Fruit fly (Drosophila melanogaster) whole organism, wandering third instar larva: ENCODE measurements around the gene CG9458.

Experiments used
- Abd-B ChIP-seq: fragments of >200 bp; optimal IDR thresholded peaks from 2 replicates; lab custom pipeline; 2017; ENCODE audit warnings: missing biosample characterization, missing genetic modification characterization
- Dfd ChIP-seq: fragments of >200 bp; optimal IDR thresholded peaks from 2 replicates; lab custom pipeline; 2017; ENCODE audit warnings: missing biosample characterization, missing genetic modification characterization
- Hr83 ChIP-seq: fragments of 200-300 bp; sonication (Bioruptor generic); optimal IDR thresholded peaks from 2 replicates; lab custom pipeline; 2016; ENCODE audit warnings: missing biosample characterization, mild to moderate bottlenecking, missing genetic modification characterization, moderate library complexity; ENCODE audit not compliant: poor library complexity, severe bottlenecking
- OdsH ChIP-seq: fragments of 200-800 bp; sonication (Bioruptor generic); optimal IDR thresholded peaks from 2 replicates; lab custom pipeline; 2016; ENCODE audit warnings: missing biosample characterization, mild to moderate bottlenecking, missing genetic modification characterization
- Rel ChIP-seq, 2 experiments: fragments of 200-800 bp; sonication (Bioruptor generic) in 1 of 2; optimal IDR thresholded peaks; 2 replicates in 1 of 2; 3 replicates in 1 of 2; lab custom pipeline; 2016 to 2019; ENCODE audit warnings: mild to moderate bottlenecking in 2 of 2, missing biosample characterization in 2 of 2, missing genetic modification characterization in 2 of 2, moderate library complexity in 1 of 2
- fru ChIP-seq: fragments of 200-800 bp; sonication (Bioruptor generic); optimal IDR thresholded peaks from 3 replicates; lab custom pipeline; 2016; ENCODE audit warnings: missing biosample characterization, mild to moderate bottlenecking, missing genetic modification characterization
- psq ChIP-seq: fragments of 200-800 bp; sonication (Bioruptor generic); optimal IDR thresholded peaks from 3 replicates; lab custom pipeline; 2017; ENCODE audit warnings: missing biosample characterization, mild to moderate bottlenecking, missing genetic modification characterization, moderate library complexity
- sage ChIP-seq: fragments of 200-800 bp; sonication (Bioruptor generic); optimal IDR thresholded peaks from 2 replicates; lab custom pipeline; 2016; ENCODE audit warnings: missing biosample characterization, mild to moderate bottlenecking, missing genetic modification characterization
- usp ChIP-seq: fragments of >200 bp; optimal IDR thresholded peaks from 2 replicates; lab custom pipeline; 2017; ENCODE audit warnings: missing biosample characterization, missing genetic modification characterization

- TF ChIP-seq usp (no peak), OdsH (GFP tag; lab: Kevin White, UChicago) (no peak), Dfd (no peak), sage (no peak), Hr83 (no peak), psq (GFP tag; lab: Kevin White, UChicago) (no peak), Rel (GFP tag; optimal IDR thresholded peaks at IDR 0.05; lab: Kevin White, UChicago) (no peak), Rel (tag; optimal IDR thresholded peaks at IDR 0.05; lab: Kevin White, UChicago) (no peak), fru (GFP tag; lab: Kevin White, UChicago) (peak; percentile 15), Abd-B (GFP tag; lab: Kevin White, UChicago) (no peak)
Observed at dm6 chr3R:9868538-9869398, 49.1 kb upstream of the CG9458 start.
